Worm (Caenorhabditis elegans): ENCODE results near the gene Y48C3A.5.

Gene Y48C3A.5

ce11 chrII:13255291-13255690, 15.6 kb upstream of the Y48C3A.5 start:
- no peak for TF ChIP-seq sem-4 (tag; optimal IDR thresholded peaks at IDR 0.05)
- TF ChIP-seq nhr-129 (tag; optimal IDR thresholded peaks at IDR 0.05), result no peak
- no peak for TF ChIP-seq nhr-10 (tag; optimal IDR thresholded peaks at IDR 0.05)
- TF ChIP-seq gmeb-1 (tag; optimal IDR thresholded peaks at IDR 0.05), result no peak
- TF ChIP-seq alr-1 (tag; optimal IDR thresholded peaks at IDR 0.05), result no peak
- no peak for TF ChIP-seq dmd-4 (tag; optimal IDR thresholded peaks at IDR 0.05)
- TF ChIP-seq ZK546.5 (tag; optimal IDR thresholded peaks at IDR 0.05), result no peak
- TF ChIP-seq blmp-1 (tag; optimal IDR thresholded peaks at IDR 0.05; ENCODE audit: insufficient read depth), result no peak
- TF ChIP-seq snpc-4 (tag; optimal IDR thresholded peaks at IDR 0.05), result no peak
- TF ChIP-seq ceh-82 (tag; optimal IDR thresholded peaks at IDR 0.05), result no peak

ce11 chrII:13260540-13260939, 10.3 kb upstream of the Y48C3A.5 start:
- TF ChIP-seq nhr-10 (tag; optimal IDR thresholded peaks at IDR 0.05), result no peak

ce11 chrII:13267305-13267704, 3.6 kb upstream of the Y48C3A.5 start:
- TF ChIP-seq F13H6.1 (tag; optimal IDR thresholded peaks at IDR 0.05) (no peak), fos-1 (tag; optimal IDR thresholded peaks at IDR 0.05) (no peak), nhr-11 (tag; optimal IDR thresholded peaks at IDR 0.05) (no peak), zag-1 (tag; optimal IDR thresholded peaks at IDR 0.05) (no peak), sem-4 (tag; optimal IDR thresholded peaks at IDR 0.05) (no peak)

ce11 chrII:13278214-13278613, 7.3 kb downstream of the Y48C3A.5 start:
- TF ChIP-seq nhr-129 (tag; optimal IDR thresholded peaks at IDR 0.05) (no peak), ceh-82 (tag; optimal IDR thresholded peaks at IDR 0.05) (no peak), elt-3 (tag; optimal IDR thresholded peaks at IDR 0.05) (no peak), ztf-1 (GFP tag; conservative IDR thresholded peaks at IDR 0.05) (no peak), ztf-11 (tag; optimal IDR thresholded peaks at IDR 0.05) (no peak), lin-11 (tag; optimal IDR thresholded peaks at IDR 0.05) (no peak), gmeb-1 (tag; optimal IDR thresholded peaks at IDR 0.05) (no peak), nhr-10 (tag; optimal IDR thresholded peaks at IDR 0.05) (no peak)

- TF ChIP-seq mdl-1 (tag; optimal IDR thresholded peaks at IDR 0.05) (no peak), sma-3 (GFP tag; optimal IDR thresholded peaks at IDR 0.05) (no peak), nhr-10 (tag; optimal IDR thresholded peaks at IDR 0.05) (no peak), nhr-23 (tag; optimal IDR thresholded peaks at IDR 0.05) (no peak), crh-2 (tag; optimal IDR thresholded peaks at IDR 0.05) (no peak), F13H6.1 (tag; optimal IDR thresholded peaks at IDR 0.05) (no peak), nhr-21 (tag; optimal IDR thresholded peaks at IDR 0.05) (no peak), nhr-11 (tag; optimal IDR thresholded peaks at IDR 0.05) (no peak), lsy-2 (tag; optimal IDR thresholded peaks at IDR 0.05) (no peak), egl-27 (tag; optimal IDR thresholded peaks at IDR 0.05) (no peak), unc-62 (GFP tag; optimal IDR thresholded peaks at IDR 0.05) (no peak), nhr-77 (tag; optimal IDR thresholded peaks at IDR 0.05) (no peak), blmp-1 (tag; optimal IDR thresholded peaks at IDR 0.05; ENCODE audit: insufficient read depth) (no peak), peb-1 (tag; optimal IDR thresholded peaks at IDR 0.05) (no peak), aly-2 (tag; optimal IDR thresholded peaks at IDR 0.05) (no peak), nhr-25 (tag; optimal IDR thresholded peaks at IDR 0.05) (no peak), elt-1 (tag; optimal IDR thresholded peaks at IDR 0.05) (no peak), R02D3.7 (tag; optimal IDR thresholded peaks at IDR 0.05) (no peak), ztf-4 (tag; optimal IDR thresholded peaks at IDR 0.05) (no peak)
These were observed 7.8 kb downstream of the Y48C3A.5 start for ce11 chrII:13278716-13279115.

- TF ChIP-seq gmeb-1 (tag; optimal IDR thresholded peaks at IDR 0.05), result no peak
- peak; percentile 28 for TF ChIP-seq sma-3 (GFP tag; optimal IDR thresholded peaks at IDR 0.05)
- peak; percentile 54 for TF ChIP-seq ztf-4 (tag; optimal IDR thresholded peaks at IDR 0.05)
- TF ChIP-seq ztf-11 (tag; optimal IDR thresholded peaks at IDR 0.05), result no peak
- TF ChIP-seq unc-55 (GFP tag; optimal IDR thresholded peaks at IDR 0.05), result peak; percentile 0
These were observed 8.6 kb downstream of the Y48C3A.5 start for ce11 chrII:13279216-13280123.

Data from whole organism, L2 larva.